Worm (Caenorhabditis elegans) whole organism, L4/young adult: ENCODE results near the gene srw-3.

Experiments used
- W03F9.2 ChIP-seq: fragments of 150-350 bp; optimal IDR thresholded peaks from 2 replicates; lab custom pipeline; 2014; ENCODE audit warnings: missing biosample characterization, missing genetic modification characterization
- him-1 ChIP-seq: sonication (generic microtip); optimal IDR thresholded peaks from 2 replicates; lab custom pipeline; 2016; ENCODE audit warnings: missing genotype, missing genetic modification reagents, missing genetic modification characterization, missing compliant biosample characterization

ce11 chrV:7726927-7727326 is 21.5 kb downstream of the srw-3 start:
- TF ChIP-seq him-1 (tag; lab: Kevin White, UChicago) = no peak
- no peak for TF ChIP-seq W03F9.2 (tag; lab: Kevin White, UChicago)
